Worm (Caenorhabditis elegans) whole organism, young adult: ENCODE data around the gene K05G3.2.

ENCODE experiments used
- B0261.1 ChIP-seq: sonication (generic microtip); optimal IDR thresholded peaks from 2 replicates; lab custom pipeline; 2016; ENCODE audit warnings: mild to moderate bottlenecking, missing genetic modification characterization, moderate library complexity, missing compliant biosample characterization
- D2030.7 ChIP-seq: fragments of 200-800 bp; sonication (Bioruptor generic); IDR thresholded peaks from 2 replicates; pipeline ENCODE4 v1.3.6; 2022; ENCODE audit warnings: missing genetic modification reagents, missing genetic modification characterization, missing compliant biosample characterization
- F10E7.11 ChIP-seq: sonication (generic microtip); optimal IDR thresholded peaks from 2 replicates; lab custom pipeline; 2017; ENCODE audit warnings: mild to moderate bottlenecking, missing genetic modification characterization, moderate library complexity, missing compliant biosample characterization
- F23B12.7 ChIP-seq: sonication (generic microtip); optimal IDR thresholded peaks from 2 replicates; lab custom pipeline; 2017; ENCODE audit warnings: missing genetic modification characterization, mild to moderate bottlenecking, missing compliant biosample characterization, antibody characterized with exemption, moderate library complexity; ENCODE audit not compliant: insufficient read depth
- F39B2.1 ChIP-seq: fragments of 200-800 bp; sonication (Bioruptor generic); IDR thresholded peaks from 2 replicates; pipeline ENCODE4 v1.3.6; 2022; ENCODE audit warnings: missing genetic modification reagents, missing genetic modification characterization, missing compliant biosample characterization
- F49E8.2 ChIP-seq: sonication (generic microtip); optimal IDR thresholded peaks from 3 replicates; lab custom pipeline; 2017; ENCODE audit warnings: missing genetic modification characterization, mild to moderate bottlenecking, missing compliant biosample characterization, antibody characterized with exemption, moderate library complexity; ENCODE audit not compliant: insufficient read depth
- F55B11.4 ChIP-seq: sonication (generic microtip); optimal IDR thresholded peaks from 2 replicates; lab custom pipeline; 2016; ENCODE audit warnings: missing compliant biosample characterization, missing genetic modification characterization, borderline replicate concordance; ENCODE audit not compliant: insufficient read depth
- K11D2.4 ChIP-seq: fragments of 200-800 bp; sonication (Bioruptor generic); IDR thresholded peaks from 2 replicates; pipeline ENCODE4 v1.3.6; 2022; ENCODE audit warnings: missing genetic modification reagents, missing genetic modification characterization, missing compliant biosample characterization
- K12H6.12 ChIP-seq: fragments of 200-800 bp; sonication (Bioruptor generic); optimal IDR thresholded peaks from 2 replicates; lab custom pipeline; 2018; ENCODE audit warnings: mild to moderate bottlenecking, missing genetic modification characterization, missing compliant biosample characterization
- Y53F4B.3 ChIP-seq: fragments of 200-800 bp; sonication (Bioruptor generic); IDR thresholded peaks from 2 replicates; pipeline ENCODE4 v1.3.6; 2022; ENCODE audit warnings: missing genetic modification reagents, missing genetic modification characterization, missing compliant biosample characterization
- aptf-2 ChIP-seq: fragments of 200-800 bp; sonication (Bioruptor generic); conservative IDR thresholded peaks from 2 replicates; pipeline ENCODE4 v1.3.6; 2022; ENCODE audit warnings: missing genetic modification reagents, missing genetic modification characterization, missing compliant biosample characterization
- cebp-2 ChIP-seq: fragments of 200-800 bp; sonication (Bioruptor generic); IDR thresholded peaks from 2 replicates; pipeline ENCODE4 v1.3.6; 2022; ENCODE audit warnings: missing genetic modification characterization, missing compliant biosample characterization
- ceh-27 ChIP-seq: fragments of 200-800 bp; sonication (Bioruptor generic); optimal IDR thresholded peaks from 2 replicates; lab custom pipeline; 2018; ENCODE audit warnings: mild to moderate bottlenecking, missing genetic modification characterization, moderate library complexity, missing compliant biosample characterization
- ceh-40 ChIP-seq: fragments of 200-800 bp; sonication (Bioruptor generic); IDR thresholded peaks from 2 replicates; pipeline ENCODE4 v1.3.6; 2022; ENCODE audit warnings: missing genetic modification characterization, missing compliant biosample characterization
- chd-7 ChIP-seq: sonication (generic microtip); optimal IDR thresholded peaks from 2 replicates; lab custom pipeline; 2016; ENCODE audit warnings: mild to moderate bottlenecking, missing genetic modification characterization, moderate library complexity, missing compliant biosample characterization
- die-1 ChIP-seq: sonication (generic microtip); optimal IDR thresholded peaks from 2 replicates; lab custom pipeline; 2016; ENCODE audit warnings: missing genotype, mild to moderate bottlenecking, missing genetic modification characterization, missing compliant biosample characterization
- efl-1 ChIP-seq: fragments of 150-350 bp; optimal IDR thresholded peaks from 2 replicates; lab custom pipeline; 2014; ENCODE audit warnings: missing biosample characterization, missing genetic modification reagents, missing genetic modification characterization
- egl-44 ChIP-seq: fragments of 200-800 bp; sonication (Bioruptor generic); IDR thresholded peaks from 2 replicates; pipeline ENCODE4 v1.3.6; 2022; ENCODE audit warnings: missing genetic modification reagents, missing genetic modification characterization, missing compliant biosample characterization
- egrh-3 ChIP-seq: fragments of 200-800 bp; sonication (Bioruptor generic); IDR thresholded peaks from 2 replicates; pipeline ENCODE4 v1.3.6; 2022; ENCODE audit warnings: missing genetic modification reagents, missing genetic modification characterization, missing compliant biosample characterization
- ets-4 ChIP-seq: fragments of 200-800 bp; sonication (Bioruptor generic); optimal IDR thresholded peaks from 2 replicates; lab custom pipeline; 2018; ENCODE audit warnings: mild to moderate bottlenecking, missing genetic modification characterization, missing compliant biosample characterization
- gei-17 ChIP-seq: fragments of 200-800 bp; sonication (Bioruptor generic); optimal IDR thresholded peaks from 2 replicates; lab custom pipeline; 2018; ENCODE audit warnings: mild to moderate bottlenecking, missing genetic modification characterization, missing compliant biosample characterization
- him-1 ChIP-seq: sonication (generic microtip); optimal IDR thresholded peaks from 2 replicates; lab custom pipeline; 2016; ENCODE audit warnings: missing genotype, missing genetic modification reagents, missing genetic modification characterization, missing compliant biosample characterization
- hrde-1 ChIP-seq: sonication (generic microtip); optimal IDR thresholded peaks from 2 replicates; lab custom pipeline; 2016; ENCODE audit warnings: missing genetic modification characterization, mild to moderate bottlenecking, missing compliant biosample characterization, moderate library complexity, missing genotype, missing genetic modification reagents, borderline replicate concordance
- let-526 ChIP-seq: fragments of 200-800 bp; sonication (Bioruptor generic); IDR thresholded peaks from 2 replicates; pipeline ENCODE4 v1.3.6; 2022; ENCODE audit warnings: missing genetic modification reagents, missing genetic modification characterization, missing compliant biosample characterization
- lin-26 ChIP-seq: fragments of 200-800 bp; sonication (Bioruptor generic); IDR thresholded peaks from 2 replicates; pipeline ENCODE4 v1.3.6; 2022; ENCODE audit warnings: missing genetic modification reagents, missing genetic modification characterization, missing compliant biosample characterization
- madf-10 ChIP-seq: sonication (generic microtip); optimal IDR thresholded peaks from 2 replicates; lab custom pipeline; 2016; ENCODE audit warnings: mild to moderate bottlenecking, missing genetic modification characterization, missing compliant biosample characterization
- mel-28 ChIP-seq: sonication (generic microtip); optimal IDR thresholded peaks from 2 replicates; lab custom pipeline; 2016; ENCODE audit warnings: borderline replicate concordance, mild to moderate bottlenecking, missing genetic modification characterization, missing compliant biosample characterization
- mes-4 ChIP-seq: sonication (generic microtip); optimal IDR thresholded peaks from 2 replicates; lab custom pipeline; 2016; ENCODE audit warnings: missing genotype, missing genetic modification characterization, missing compliant biosample characterization
- nfya-1 ChIP-seq: sonication (generic microtip); optimal IDR thresholded peaks from 2 replicates; lab custom pipeline; 2017; ENCODE audit warnings: antibody characterized with exemption, missing compliant biosample characterization, missing genetic modification characterization, borderline replicate concordance; ENCODE audit not compliant: insufficient read depth
- nhr-80 ChIP-seq: sonication (generic microtip); optimal IDR thresholded peaks from 2 replicates; lab custom pipeline; 2016; ENCODE audit warnings: missing genetic modification characterization, missing compliant biosample characterization
- nhr-90 ChIP-seq: sonication (generic microtip); optimal IDR thresholded peaks from 2 replicates; lab custom pipeline; 2016; ENCODE audit warnings: missing genotype, mild to moderate bottlenecking, missing genetic modification characterization, missing compliant biosample characterization
- pbrm-1 ChIP-seq: fragments of 200-800 bp; sonication (Bioruptor generic); IDR thresholded peaks from 2 replicates; pipeline ENCODE4 v1.3.6; 2022; ENCODE audit warnings: missing genetic modification reagents, missing genetic modification characterization, missing compliant biosample characterization
- rcor-1 ChIP-seq: fragments of 200-800 bp; sonication (Bioruptor generic); IDR thresholded peaks from 2 replicates; pipeline ENCODE4 v1.3.6; 2022; ENCODE audit warnings: missing genetic modification reagents, missing genetic modification characterization, missing compliant biosample characterization
- rec-8 ChIP-seq, 2 experiments: sonication (generic microtip); optimal IDR thresholded peaks; 2 replicates each; lab custom pipeline; 2016; ENCODE audit warnings: mild to moderate bottlenecking in 2 of 2, missing genetic modification characterization in 2 of 2, missing genetic modification reagents in 2 of 2, missing genotype in 2 of 2, missing biosample characterization in 1 of 2, missing compliant biosample characterization in 1 of 2, moderate library complexity in 1 of 2
- rpc-1 ChIP-seq, 2 experiments: fragments of 150-350 bp in 1 of 2; sonication (generic microtip) in 1 of 2; optimal IDR thresholded peaks; 2 replicates each; lab custom pipeline; 2014 to 2018; ENCODE audit warnings: missing biosample characterization in 1 of 2, missing genetic modification characterization in 1 of 2, missing genetic modification reagents in 1 of 2, missing genotype in 1 of 2
- snpc-1.1 ChIP-seq: sonication (generic microtip); optimal IDR thresholded peaks from 2 replicates; lab custom pipeline; 2017; ENCODE audit warnings: missing genetic modification characterization, mild to moderate bottlenecking, missing compliant biosample characterization, antibody characterized with exemption, moderate library complexity, missing genotype, missing genetic modification reagents; ENCODE audit not compliant: insufficient read depth
- snpc-1.3 ChIP-seq: sonication (generic microtip); optimal IDR thresholded peaks from 2 replicates; lab custom pipeline; 2017; ENCODE audit warnings: missing genetic modification characterization, mild to moderate bottlenecking, missing compliant biosample characterization, antibody characterized with exemption, moderate library complexity, missing genotype, missing genetic modification reagents; ENCODE audit not compliant: insufficient read depth
- snpc-3.4 ChIP-seq: sonication (generic microtip); optimal IDR thresholded peaks from 2 replicates; lab custom pipeline; 2017; ENCODE audit warnings: missing genetic modification characterization, mild to moderate bottlenecking, missing compliant biosample characterization, antibody characterized with exemption, moderate library complexity, missing genotype, missing genetic modification reagents
- snpc-4 ChIP-seq, 5 experiments: fragments of 150-350 bp in 1 of 5; sonication (generic microtip) in 4 of 5; optimal IDR thresholded peaks; 2 replicates each; lab custom pipeline; 2014 to 2018; ENCODE audit warnings: missing genetic modification characterization in 5 of 5, missing biosample characterization in 3 of 5, antibody characterized with exemption in 2 of 5, mild to moderate bottlenecking in 2 of 5, missing compliant biosample characterization in 2 of 5, missing genotype in 2 of 5, moderate library complexity in 2 of 5, missing genetic modification reagents in 1 of 5
- somi-1 ChIP-seq: fragments of 200-800 bp; sonication (Bioruptor generic); optimal IDR thresholded peaks from 2 replicates; lab custom pipeline; 2018; ENCODE audit warnings: mild to moderate bottlenecking, missing genetic modification characterization, missing compliant biosample characterization
- tbp1 ChIP-seq: fragments of 200-800 bp; sonication (Bioruptor generic); optimal IDR thresholded peaks from 2 replicates; lab custom pipeline; 2018; ENCODE audit warnings: mild to moderate bottlenecking, missing genetic modification characterization, missing compliant biosample characterization
- unc-62 ChIP-seq: fragments of 150-350 bp; optimal IDR thresholded peaks from 2 replicates; lab custom pipeline; 2014; ENCODE audit warnings: missing biosample characterization, missing genetic modification reagents, missing genetic modification characterization
- zfh-2 ChIP-seq: fragments of 200-800 bp; sonication (Bioruptor generic); conservative IDR thresholded peaks from 2 replicates; pipeline ENCODE4 v1.3.6; 2022; ENCODE audit warnings: missing genetic modification reagents, missing genetic modification characterization, missing compliant biosample characterization
- ztf-25 ChIP-seq: fragments of 200-800 bp; sonication (Bioruptor generic); IDR thresholded peaks from 2 replicates; pipeline ENCODE4 v1.3.6; 2022; ENCODE audit warnings: missing genetic modification reagents, missing genetic modification characterization, missing compliant biosample characterization

The K05G3.2 gene

ce11 chrX:16457113-16457512 lies 37.6 kb upstream of the K05G3.2 start:
- no peak for TF ChIP-seq madf-10
- TF ChIP-seq F55B11.4 (tag; lab: Kevin White, UChicago): no peak
- peak; percentile 78 for TF ChIP-seq zfh-2 (GFP tag; lab: Robert Waterston, UW)
- TF ChIP-seq egl-44: no peak
- no peak for TF ChIP-seq D2030.7 (GFP tag; lab: Robert Waterston, UW)

- TF ChIP-seq snpc-1.1: peak; percentile 38
- TF ChIP-seq D2030.7 (GFP tag; lab: Robert Waterston, UW): peak; percentile 56
- TF ChIP-seq K11D2.4 (GFP tag; lab: Robert Waterston, UW): no peak
- TF ChIP-seq rec-8 (tag; optimal IDR thresholded peaks at IDR 0.05; lab: Kevin White, UChicago): no peak
- peak; percentile 30 for TF ChIP-seq snpc-1.3 (tag; lab: Kevin White, UChicago)
- TF ChIP-seq mes-4 (tag; lab: Kevin White, UChicago): no peak
- no peak for TF ChIP-seq cebp-2 (GFP tag; lab: Robert Waterston, UW)
- TF ChIP-seq chd-7 (tag; lab: Kevin White, UChicago): no peak
- no peak for TF ChIP-seq egl-44
- no peak for TF ChIP-seq gei-17
- no peak for TF ChIP-seq ceh-40 (GFP tag; lab: Robert Waterston, UW)
- TF ChIP-seq F23B12.7 (tag; lab: Kevin White, UChicago): no peak
- no peak for TF ChIP-seq nfya-1 (tag; lab: Kevin White, UChicago)
- TF ChIP-seq F39B2.1 (GFP tag; lab: Robert Waterston, UW): no peak
- TF ChIP-seq let-526 (GFP tag; lab: Robert Waterston, UW): no peak
- no peak for TF ChIP-seq efl-1 (GFP tag; lab: Kevin White, UChicago)
- peak; percentile 68 for TF ChIP-seq B0261.1 (tag; lab: Kevin White, UChicago)
- no peak for TF ChIP-seq ceh-27
- no peak for TF ChIP-seq F10E7.11 (tag; lab: Kevin White, UChicago)
- TF ChIP-seq ets-4: no peak
- no peak for TF ChIP-seq egrh-3 (GFP tag; lab: Robert Waterston, UW)
- TF ChIP-seq F49E8.2: no peak
- no peak for TF ChIP-seq die-1 (tag; lab: Kevin White, UChicago)
- TF ChIP-seq somi-1 (GFP tag; lab: Kevin White, UChicago): no peak
- peak; percentile 46 for TF ChIP-seq snpc-3.4 (tag; lab: Kevin White, UChicago)
- TF ChIP-seq mel-28 (tag; lab: Kevin White, UChicago): no peak
- no peak for TF ChIP-seq hrde-1 (tag; lab: Kevin White, UChicago)
- TF ChIP-seq rcor-1 (GFP tag; lab: Robert Waterston, UW): peak; percentile 34; the same call in 1 of the 2 replicates
- TF ChIP-seq rpc-1 (optimal IDR thresholded peaks at IDR 0.05; lab: Kevin White, UChicago): peak; percentile 54
- TF ChIP-seq rpc-1 (tag; optimal IDR thresholded peaks at IDR 0.05; lab: Kevin White, UChicago): peak; percentile 80
- TF ChIP-seq pbrm-1: peak; percentile 63; the same call in 1 of the 2 replicates
- no peak for TF ChIP-seq ztf-25 (GFP tag; lab: Robert Waterston, UW)
- no peak for TF ChIP-seq unc-62 (GFP tag; lab: Kevin White, UChicago)
- no peak for TF ChIP-seq Y53F4B.3 (GFP tag; lab: Robert Waterston, UW)
- TF ChIP-seq snpc-4 (GFP tag; optimal IDR thresholded peaks at IDR 0.05; lab: Kevin White, UChicago): peak; percentile 50
- TF ChIP-seq snpc-4 (tag; optimal IDR thresholded peaks at IDR 0.05; lab: Kevin White, UChicago): peak in 3 of 4 experiments; percentile 20 to 73 (median 57)
- TF ChIP-seq tbp1 (GFP tag; lab: Kevin White, UChicago): peak; percentile 89
- no peak for TF ChIP-seq aptf-2 (GFP tag; lab: Robert Waterston, UW)
- peak; percentile 2 for TF ChIP-seq nhr-90 (tag; lab: Kevin White, UChicago)
- TF ChIP-seq lin-26 (GFP tag; lab: Robert Waterston, UW): peak; percentile 41; the same call in 1 of the 2 replicates
- peak; percentile 72 for TF ChIP-seq him-1 (tag; lab: Kevin White, UChicago)
- no peak for TF ChIP-seq nhr-80
- no peak for TF ChIP-seq K12H6.12 (tag; lab: Kevin White, UChicago)
Measured at ce11 chrX:16461319-16461718, 33.4 kb upstream of the K05G3.2 start.
